Worm (Caenorhabditis elegans) whole organism, late embryonic: Measurements from ENCODE around the gene Y105C5B.25.

Experiments
- K02D7.2 ChIP-seq: sonication (generic microtip); optimal IDR thresholded peaks from 2 replicates; lab custom pipeline; 2017; ENCODE audit warnings: mild to moderate bottlenecking, missing genetic modification characterization, missing compliant biosample characterization
- ama-1 ChIP-seq: fragments of 150-350 bp; optimal IDR thresholded peaks from 2 replicates; lab custom pipeline; 2014
- ceh-22 ChIP-seq: sonication (generic microtip); optimal IDR thresholded peaks from 2 replicates; lab custom pipeline; 2017; ENCODE audit warnings: missing biosample characterization, missing genetic modification characterization
- ceh-9 ChIP-seq: sonication (generic microtip); optimal IDR thresholded peaks from 2 replicates; lab custom pipeline; 2016; ENCODE audit warnings: mild to moderate bottlenecking, missing genetic modification characterization, inconsistent platforms, missing compliant biosample characterization
- dve-1 ChIP-seq: sonication (generic microtip); optimal IDR thresholded peaks from 2 replicates; lab custom pipeline; 2017; ENCODE audit warnings: antibody characterized with exemption, mild to moderate bottlenecking, missing genetic modification characterization, missing compliant biosample characterization
- ets-4 ChIP-seq: sonication (generic microtip); optimal IDR thresholded peaks from 2 replicates; lab custom pipeline; 2016; ENCODE audit warnings: missing genetic modification characterization, missing compliant biosample characterization
- hlh-30 ChIP-seq: sonication (generic microtip); optimal IDR thresholded peaks from 2 replicates; lab custom pipeline; 2017; ENCODE audit warnings: antibody characterized with exemption, missing genetic modification characterization, missing compliant biosample characterization; ENCODE audit not compliant: insufficient read depth
- nfya-1 ChIP-seq: sonication (generic microtip); optimal IDR thresholded peaks from 2 replicates; lab custom pipeline; 2017; ENCODE audit warnings: missing genetic modification characterization, mild to moderate bottlenecking, missing compliant biosample characterization, antibody characterized with exemption, moderate library complexity
- nhr-11 ChIP-seq: fragments of 150-350 bp; optimal IDR thresholded peaks from 2 replicates; lab custom pipeline; 2014; ENCODE audit warnings: missing biosample characterization, missing genetic modification characterization
- pha-2 ChIP-seq: sonication (generic microtip); optimal IDR thresholded peaks from 2 replicates; lab custom pipeline; 2017; ENCODE audit warnings: mild to moderate bottlenecking, missing genetic modification characterization, missing compliant biosample characterization
- rnt-1 ChIP-seq: sonication (generic microtip); optimal IDR thresholded peaks from 2 replicates; lab custom pipeline; 2016; ENCODE audit warnings: missing genetic modification characterization, missing compliant biosample characterization
- sox-4 ChIP-seq: sonication (generic microtip); optimal IDR thresholded peaks from 2 replicates; lab custom pipeline; 2017; ENCODE audit warnings: mild to moderate bottlenecking, missing genetic modification characterization, inconsistent platforms, missing compliant biosample characterization

DNA sequence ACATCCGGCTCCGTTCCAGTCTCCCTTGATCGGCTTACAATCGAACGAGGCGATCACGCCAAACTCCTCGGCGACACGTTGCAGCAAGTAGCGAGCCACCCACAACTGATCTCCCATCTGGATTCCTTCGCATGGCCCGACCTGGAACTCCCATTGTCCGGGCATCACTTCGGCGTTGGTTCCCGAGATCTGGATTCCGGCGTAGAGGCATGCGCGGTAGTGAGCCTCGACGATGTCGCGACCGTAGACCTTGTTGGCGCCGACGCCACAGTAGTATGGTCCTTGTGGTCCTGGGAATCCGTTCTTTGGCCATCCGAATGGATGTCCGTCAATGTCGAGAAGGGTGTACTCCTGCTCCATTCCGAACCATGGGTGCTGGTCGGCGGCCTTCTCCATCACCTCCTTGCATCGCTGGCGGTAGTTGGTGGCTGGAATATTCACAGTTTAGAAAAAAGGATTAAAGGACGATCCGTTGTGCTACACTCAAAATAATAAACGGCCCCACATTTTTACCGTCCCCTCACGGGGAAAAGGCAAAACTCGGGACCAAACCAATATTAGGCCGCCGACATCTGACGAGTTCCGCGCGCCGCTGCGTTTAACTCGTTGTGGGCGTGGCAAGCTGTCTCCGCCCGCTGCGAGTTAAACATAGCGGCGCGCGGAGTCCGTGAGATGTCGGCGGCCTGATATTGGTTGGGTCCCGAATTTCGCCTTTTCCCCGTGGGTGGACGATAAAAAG is 21.9 kb upstream of the Y105C5B.25 start:
- no peak for TF ChIP-seq hlh-30 (tag; lab: Kevin White, UChicago)
- TF ChIP-seq ceh-22 (tag; lab: Kevin White, UChicago): no peak
- no peak for TF ChIP-seq ceh-9 (tag; lab: Kevin White, UChicago)
- no peak for TF ChIP-seq K02D7.2 (tag; lab: Kevin White, UChicago)
- TF ChIP-seq nhr-11 (tag; lab: Kevin White, UChicago): no peak
- TF ChIP-seq nfya-1 (tag; lab: Kevin White, UChicago): no peak
- no peak for TF ChIP-seq ets-4
- TF ChIP-seq sox-4 (tag; lab: Kevin White, UChicago): no peak
- no peak for TF ChIP-seq ama-1 (lab: Kevin White, UChicago)
- no peak for TF ChIP-seq pha-2 (tag; lab: Kevin White, UChicago)
- no peak for TF ChIP-seq dve-1 (tag; lab: Kevin White, UChicago)
- TF ChIP-seq rnt-1 (tag; lab: Kevin White, UChicago): no peak
